Fruit fly (Drosophila melanogaster) whole organism, prepupa: ENCODE data around the gene CG13989.

Experiments used
- CG10631 ChIP-seq: fragments of 200-800 bp; sonication (Bioruptor generic); optimal IDR thresholded peaks from 2 replicates; lab custom pipeline; 2016; ENCODE audit warnings: missing biosample characterization, missing genetic modification characterization
- CG10669 ChIP-seq: fragments of 200-800 bp; sonication (Bioruptor generic); optimal IDR thresholded peaks from 3 replicates; lab custom pipeline; 2018; ENCODE audit warnings: missing biosample characterization, mild to moderate bottlenecking, missing genetic modification characterization, moderate library complexity
- CG11294 ChIP-seq: fragments of 200-800 bp; sonication (Bioruptor generic); IDR thresholded peaks from 2 replicates; pipeline ENCODE4 v1.3.6; 2022; ENCODE audit warnings: missing biosample characterization, missing genetic modification characterization
- CG1621 ChIP-seq: fragments of 200-800 bp; sonication (Bioruptor generic); optimal IDR thresholded peaks from 3 replicates; lab custom pipeline; 2018; ENCODE audit warnings: missing biosample characterization, mild to moderate bottlenecking, missing genetic modification characterization
- CG16779 ChIP-seq: fragments of 200-800 bp; sonication (Bioruptor generic); optimal IDR thresholded peaks from 3 replicates; lab custom pipeline; 2017; ENCODE audit warnings: missing biosample characterization, mild to moderate bottlenecking, missing genetic modification characterization
- CG3032 ChIP-seq: fragments of 200-800 bp; optimal IDR thresholded peaks from 2 replicates; lab custom pipeline; 2019; ENCODE audit warnings: missing biosample characterization, mild to moderate bottlenecking, missing genetic modification characterization, moderate library complexity
- CG31627 ChIP-seq: fragments of 200-800 bp; sonication (Bioruptor generic); optimal IDR thresholded peaks from 3 replicates; lab custom pipeline; 2016; ENCODE audit warnings: missing biosample characterization, missing genetic modification characterization
- CG34406 ChIP-seq: fragments of 200-800 bp; sonication (Bioruptor generic); optimal IDR thresholded peaks from 3 replicates; lab custom pipeline; 2016; ENCODE audit warnings: missing biosample characterization, missing genetic modification characterization
- CG3919 ChIP-seq: fragments of 200-800 bp; sonication (Bioruptor generic); optimal IDR thresholded peaks from 3 replicates; lab custom pipeline; 2016; ENCODE audit warnings: missing biosample characterization, missing genetic modification characterization
- CG6163 ChIP-seq: fragments of 200-800 bp; sonication (Bioruptor generic); IDR thresholded peaks from 3 replicates; pipeline ENCODE4 v1.3.6; 2022; ENCODE audit warnings: missing biosample characterization, missing genetic modification characterization
- CG6276 ChIP-seq: fragments of 200-800 bp; sonication (Bioruptor generic); optimal IDR thresholded peaks from 2 replicates; lab custom pipeline; 2017; ENCODE audit warnings: missing biosample characterization, mild to moderate bottlenecking, missing genetic modification characterization
- CG6792 ChIP-seq: fragments of 200-800 bp; sonication (Bioruptor generic); optimal IDR thresholded peaks from 3 replicates; lab custom pipeline; 2016; ENCODE audit warnings: missing biosample characterization, missing genetic modification characterization
- CG6854 ChIP-seq: fragments of 200-800 bp; sonication (Bioruptor generic); optimal IDR thresholded peaks from 2 replicates; lab custom pipeline; 2017; ENCODE audit warnings: missing biosample characterization, mild to moderate bottlenecking, missing genetic modification characterization
- CG8119 ChIP-seq: fragments of 200-800 bp; sonication (Bioruptor generic); IDR thresholded peaks from 3 replicates; pipeline ENCODE4 v1.3.6; 2022; ENCODE audit warnings: missing biosample characterization, missing genetic modification characterization
- CG9139 ChIP-seq: fragments of 200-800 bp; sonication (Bioruptor generic); optimal IDR thresholded peaks from 3 replicates; lab custom pipeline; 2017; ENCODE audit warnings: missing biosample characterization, mild to moderate bottlenecking, missing genetic modification characterization
- Eip75B ChIP-seq: fragments of 200-800 bp; sonication (Bioruptor generic); optimal IDR thresholded peaks from 3 replicates; lab custom pipeline; 2016; ENCODE audit warnings: missing biosample characterization, missing genetic modification characterization
- Eip78C ChIP-seq: fragments of 200-800 bp; sonication (Bioruptor generic); peaks from one replicate; lab custom pipeline; 2016; ENCODE audit warnings: missing biosample characterization, missing genetic modification characterization
- Ets21C ChIP-seq: fragments of 200-800 bp; sonication (Bioruptor generic); optimal IDR thresholded peaks from 3 replicates; lab custom pipeline; 2016; ENCODE audit warnings: missing biosample characterization, missing genetic modification characterization
- Ets96B ChIP-seq: fragments of 200-800 bp; optimal IDR thresholded peaks from 2 replicates; lab custom pipeline; 2019; ENCODE audit warnings: missing biosample characterization, mild to moderate bottlenecking, missing genetic modification characterization, moderate library complexity
- Gug ChIP-seq: fragments of 200-800 bp; sonication (Bioruptor generic); IDR thresholded peaks from 2 replicates; pipeline ENCODE4 v1.3.6; 2022; ENCODE audit warnings: missing biosample characterization, missing genetic modification characterization
- Hr38 ChIP-seq: sonication (Bioruptor generic); optimal IDR thresholded peaks from 2 replicates; lab custom pipeline; 2016; ENCODE audit warnings: missing biosample characterization, missing genetic modification characterization
- Hr39 ChIP-seq: fragments of 200-800 bp; sonication (Bioruptor generic); optimal IDR thresholded peaks from 2 replicates; lab custom pipeline; 2016; ENCODE audit warnings: missing biosample characterization, missing genetic modification characterization
- Hr4 ChIP-seq: fragments of 200-800 bp; sonication (Bioruptor generic); optimal IDR thresholded peaks from 3 replicates; lab custom pipeline; 2016; ENCODE audit warnings: missing biosample characterization, missing genetic modification characterization
- Met ChIP-seq: fragments of 200-800 bp; sonication (Bioruptor generic); optimal IDR thresholded peaks from 3 replicates; lab custom pipeline; 2016; ENCODE audit warnings: missing biosample characterization, missing genetic modification characterization
- OdsH ChIP-seq: fragments of 200-800 bp; sonication (Bioruptor generic); optimal IDR thresholded peaks from 3 replicates; lab custom pipeline; 2016; ENCODE audit warnings: missing biosample characterization, missing genetic modification characterization
- Smox ChIP-seq: fragments of 200-800 bp; sonication (Bioruptor generic); optimal IDR thresholded peaks from 3 replicates; lab custom pipeline; 2016; ENCODE audit warnings: missing biosample characterization, missing genetic modification characterization
- Sox102F ChIP-seq: fragments of 200-800 bp; sonication (Bioruptor generic); optimal IDR thresholded peaks from 2 replicates; lab custom pipeline; 2016; ENCODE audit warnings: missing biosample characterization, mild to moderate bottlenecking, missing genetic modification characterization
- Sox14 ChIP-seq: fragments of 200-800 bp; sonication (Bioruptor generic); optimal IDR thresholded peaks from 3 replicates; lab custom pipeline; 2016; ENCODE audit warnings: missing biosample characterization, missing genetic modification characterization
- Sox15 ChIP-seq: fragments of 200-800 bp; sonication (Bioruptor generic); optimal IDR thresholded peaks from 3 replicates; lab custom pipeline; 2016; ENCODE audit warnings: missing biosample characterization, missing genetic modification characterization
- achi ChIP-seq: fragments of 200-800 bp; sonication (Bioruptor generic); optimal IDR thresholded peaks from 3 replicates; lab custom pipeline; 2016; ENCODE audit warnings: missing biosample characterization, missing genetic modification characterization
- acj6 ChIP-seq: fragments of 200-800 bp; sonication (Bioruptor generic); optimal IDR thresholded peaks from 3 replicates; lab custom pipeline; 2016; ENCODE audit warnings: missing biosample characterization, missing genetic modification characterization
- cyc ChIP-seq: fragments of 200-800 bp; sonication (Bioruptor generic); optimal IDR thresholded peaks from 3 replicates; lab custom pipeline; 2016; ENCODE audit warnings: missing biosample characterization, missing genetic modification characterization
- dsx ChIP-seq: fragments of 200-800 bp; optimal IDR thresholded peaks from 3 replicates; lab custom pipeline; 2019; ENCODE audit warnings: missing biosample characterization, mild to moderate bottlenecking, missing genetic modification characterization, moderate library complexity; ENCODE audit not compliant: poor library complexity, severe bottlenecking
- eg ChIP-seq: fragments of 200-800 bp; sonication (Bioruptor generic); IDR thresholded peaks from 3 replicates; pipeline ENCODE4 v1.3.6; 2022; ENCODE audit warnings: missing biosample characterization, missing genetic modification characterization
- esn ChIP-seq: fragments of 200-800 bp; sonication (Bioruptor generic); optimal IDR thresholded peaks from 2 replicates; lab custom pipeline; 2016; ENCODE audit warnings: missing biosample characterization, mild to moderate bottlenecking, missing genetic modification characterization, moderate library complexity
- fd59A ChIP-seq: fragments of 200-800 bp; sonication (Bioruptor generic); optimal IDR thresholded peaks from 2 replicates; lab custom pipeline; 2017; ENCODE audit warnings: missing biosample characterization, mild to moderate bottlenecking, missing genetic modification characterization, missing genetic modification reagents
- fd85E ChIP-seq: fragments of 200-800 bp; sonication (Bioruptor generic); optimal IDR thresholded peaks from 3 replicates; lab custom pipeline; 2016; ENCODE audit warnings: missing biosample characterization, missing genetic modification characterization
- fkh ChIP-seq: fragments of 200-800 bp; sonication (Bioruptor generic); optimal IDR thresholded peaks from 3 replicates; lab custom pipeline; 2017; ENCODE audit warnings: missing biosample characterization, mild to moderate bottlenecking, missing genetic modification characterization, moderate library complexity
- lz ChIP-seq: fragments of 200-800 bp; sonication (Bioruptor generic); optimal IDR thresholded peaks from 3 replicates; lab custom pipeline; 2016; ENCODE audit warnings: missing biosample characterization, missing genetic modification characterization
- pdm3 ChIP-seq: fragments of 200-800 bp; sonication (Bioruptor generic); optimal IDR thresholded peaks from 3 replicates; lab custom pipeline; 2016; ENCODE audit warnings: missing biosample characterization, missing genetic modification characterization
- salr ChIP-seq, 2 experiments: fragments of 200-800 bp; sonication (Bioruptor generic); optimal IDR thresholded peaks; 3 replicates each; lab custom pipeline; 2016 to 2018; ENCODE audit warnings: missing biosample characterization in 2 of 2, missing genetic modification characterization in 2 of 2, mild to moderate bottlenecking in 1 of 2
- spab ChIP-seq: fragments of 200-800 bp; sonication (Bioruptor generic); optimal IDR thresholded peaks from 2 replicates; lab custom pipeline; 2017; ENCODE audit warnings: missing biosample characterization, mild to moderate bottlenecking, missing genetic modification characterization, missing genetic modification reagents
- svp ChIP-seq: fragments of 200-800 bp; sonication (Bioruptor generic); peaks from one replicate; lab custom pipeline; 2016; ENCODE audit warnings: missing biosample characterization, missing genetic modification characterization
- topi ChIP-seq: fragments of 200-800 bp; sonication (Bioruptor generic); optimal IDR thresholded peaks from 3 replicates; lab custom pipeline; 2016; ENCODE audit warnings: missing biosample characterization, missing genetic modification characterization
- vri ChIP-seq: fragments of 200-800 bp; sonication (Bioruptor generic); optimal IDR thresholded peaks from 3 replicates; lab custom pipeline; 2016; ENCODE audit warnings: missing biosample characterization, mild to moderate bottlenecking, missing genetic modification characterization

The CG13989 gene

dm6 chr2L:6160100-6160499 is at the start of gene CG13989:
Gene CG13989 (plus strand): TSS chr2L:6160400.
- TF ChIP-seq Hr38 (GFP tag; lab: Kevin White, UChicago), result no peak
- no peak for TF ChIP-seq Hr39 (GFP tag; lab: Kevin White, UChicago)
- TF ChIP-seq fkh (GFP tag; lab: Kevin White, UChicago), result no peak
- no peak for TF ChIP-seq CG10669 (GFP tag; lab: Kevin White, UChicago)
- TF ChIP-seq Sox102F (GFP tag; lab: Kevin White, UChicago), result no peak
- no peak for TF ChIP-seq Sox14 (GFP tag; lab: Kevin White, UChicago)
- no peak for TF ChIP-seq CG9139
- no peak for TF ChIP-seq OdsH (GFP tag; lab: Kevin White, UChicago)
- TF ChIP-seq salr (GFP tag; optimal IDR thresholded peaks at IDR 0.05; lab: Kevin White, UChicago), result no peak
- no peak for TF ChIP-seq topi
- TF ChIP-seq CG6276 (GFP tag; lab: Kevin White, UChicago), result no peak
- TF ChIP-seq acj6, result no peak
- no peak for TF ChIP-seq fd85E (GFP tag; lab: Kevin White, UChicago)
- TF ChIP-seq Hr4 (GFP tag; lab: Kevin White, UChicago), result no peak
- no peak for TF ChIP-seq CG1621 (tag; lab: Kevin White, UChicago)
- TF ChIP-seq eg, result no peak
- no peak for TF ChIP-seq CG3919 (GFP tag; lab: Kevin White, UChicago)
- TF ChIP-seq CG6854 (GFP tag; lab: Kevin White, UChicago), result no peak

- TF ChIP-seq CG1621 (tag; lab: Kevin White, UChicago), result no peak
- TF ChIP-seq CG3032 (tag; lab: Kevin White, UChicago), result no peak
- TF ChIP-seq salr (GFP tag; optimal IDR thresholded peaks at IDR 0.05; lab: Kevin White, UChicago), result no peak
- no peak for TF ChIP-seq Ets21C (GFP tag; lab: Kevin White, UChicago)
- no peak for TF ChIP-seq Gug
- no peak for TF ChIP-seq achi (GFP tag; lab: Kevin White, UChicago)
- TF ChIP-seq svp (GFP tag; lab: Kevin White, UChicago), result peak; percentile 28
- no peak for TF ChIP-seq CG11294
These were observed 49.4 kb upstream of the CG13989 start for dm6 chr2L:6110781-6111180.

- TF ChIP-seq fkh (GFP tag; lab: Kevin White, UChicago) (no peak), CG34406 (GFP tag; lab: Kevin White, UChicago) (no peak), CG6163 (GFP tag; lab: Robert Waterston, UW) (no peak), CG10631 (GFP tag; lab: Kevin White, UChicago) (no peak), Sox14 (GFP tag; lab: Kevin White, UChicago) (no peak), CG10669 (GFP tag; lab: Kevin White, UChicago) (no peak), fd59A (no peak), lz (GFP tag; lab: Kevin White, UChicago) (no peak)
These were observed 42.0 kb upstream of the CG13989 start, which contains the start of gene CG31642 for dm6 chr2L:6118212-6118611. Gene CG31642 (plus strand): TSS chr2L:6118512.

- TF ChIP-seq Ets21C (GFP tag; lab: Kevin White, UChicago), result peak; percentile 46
- no peak for TF ChIP-seq dsx (GFP tag; lab: Kevin White, UChicago)
- peak; percentile 64 for TF ChIP-seq CG31627 (GFP tag; lab: Kevin White, UChicago)
- peak; percentile 57 for TF ChIP-seq Eip75B
- TF ChIP-seq Hr39 (GFP tag; lab: Kevin White, UChicago), result peak; percentile 60
- TF ChIP-seq pdm3, result peak; percentile 73
- TF ChIP-seq esn (GFP tag; lab: Kevin White, UChicago), result peak; percentile 70
- no peak for TF ChIP-seq spab
- peak; percentile 40 for TF ChIP-seq acj6
- TF ChIP-seq lz (GFP tag; lab: Kevin White, UChicago), result peak; percentile 62
- peak; percentile 57 for TF ChIP-seq CG3032 (tag; lab: Kevin White, UChicago)
- TF ChIP-seq vri (GFP tag; lab: Kevin White, UChicago), result no peak
- TF ChIP-seq Eip78C (GFP tag; lab: Kevin White, UChicago), result peak; percentile 82
- peak; percentile 25 for TF ChIP-seq Ets96B (tag; lab: Kevin White, UChicago)
- TF ChIP-seq Sox14 (GFP tag; lab: Kevin White, UChicago), result peak; percentile 67
- TF ChIP-seq Hr4 (GFP tag; lab: Kevin White, UChicago), result peak; percentile 49
- TF ChIP-seq CG6163 (GFP tag; lab: Robert Waterston, UW), result peak; percentile 65; the same call in 2 of the 3 replicates
- TF ChIP-seq CG8119 (GFP tag; lab: Robert Waterston, UW), result 0 out of 3 replicates have a peak, but pooled peaks have one; percentile 27
- TF ChIP-seq CG34406 (GFP tag; lab: Kevin White, UChicago), result no peak
- TF ChIP-seq CG16779 (tag; lab: Kevin White, UChicago), result no peak
- TF ChIP-seq Smox (GFP tag; lab: Kevin White, UChicago), result peak; percentile 58
- peak; percentile 42 for TF ChIP-seq CG6792
- peak; percentile 46 for TF ChIP-seq topi
- peak; percentile 48 for TF ChIP-seq cyc (GFP tag; lab: Kevin White, UChicago)
- no peak for TF ChIP-seq CG10669 (GFP tag; lab: Kevin White, UChicago)
- TF ChIP-seq CG10631 (GFP tag; lab: Kevin White, UChicago), result peak; percentile 62
- peak; percentile 46 for TF ChIP-seq Met
- TF ChIP-seq Sox15 (GFP tag; lab: Kevin White, UChicago), result peak; percentile 2
- TF ChIP-seq, all 60 proteins: peak for 22
These were observed 35.4 kb upstream of the CG13989 start, which contains the start of gene Arpc4 for dm6 chr2L:6124815-6125214. Gene Arpc4 (plus strand): TSS chr2L:6125132.
